Worm (Caenorhabditis elegans): ENCODE measurements around the gene C34B4.3.

The C34B4.3 gene

DNA sequence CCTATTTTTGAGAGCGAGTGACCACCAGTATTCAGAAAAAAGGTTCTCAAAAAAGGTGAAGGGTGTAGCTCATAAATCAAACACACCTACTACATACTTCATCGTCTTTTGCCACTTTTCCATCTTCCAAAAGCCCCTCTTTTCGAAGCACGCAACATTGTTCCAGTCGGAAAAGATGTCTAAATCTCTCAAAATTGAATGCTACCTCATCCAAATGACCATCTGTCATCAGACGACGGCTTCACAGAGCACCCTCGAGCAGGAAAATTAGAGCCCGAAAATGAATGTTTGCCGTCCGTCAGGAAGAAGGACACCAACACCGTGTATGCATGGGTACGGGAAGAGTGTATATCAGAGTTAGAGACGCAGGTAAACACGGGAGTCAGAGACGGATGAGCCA, 49.4 kb downstream of the C34B4.3 start:
- no peak for TF ChIP-seq dao-5 (tag; optimal IDR thresholded peaks at IDR 0.05)
- no peak for TF ChIP-seq him-1 (tag; optimal IDR thresholded peaks at IDR 0.05)
- TF ChIP-seq W03F9.2 (tag; optimal IDR thresholded peaks at IDR 0.05): no peak

DNA sequence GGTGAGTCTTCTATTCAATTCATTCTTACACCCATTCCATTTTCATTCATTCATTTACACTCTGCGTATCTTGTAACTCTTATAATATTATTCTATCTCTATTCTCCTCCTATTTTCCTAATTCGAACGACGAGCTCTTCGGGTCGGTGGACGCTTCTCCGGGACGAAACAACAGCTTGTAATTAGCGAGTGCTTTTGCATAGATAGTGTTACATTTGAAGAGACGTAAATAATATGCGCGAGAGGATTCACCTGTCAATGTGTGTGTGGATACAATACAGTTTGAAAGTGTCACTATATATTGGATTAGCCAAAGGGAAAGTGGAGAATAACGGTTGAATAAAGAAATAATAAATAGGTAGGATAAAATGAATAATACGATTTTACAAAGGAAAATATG, 50.3 kb downstream of the C34B4.3 start:
- TF ChIP-seq dao-5 (tag; optimal IDR thresholded peaks at IDR 0.05) (no peak), him-1 (tag; optimal IDR thresholded peaks at IDR 0.05) (no peak), W03F9.2 (tag; optimal IDR thresholded peaks at IDR 0.05) (no peak)

DNA sequence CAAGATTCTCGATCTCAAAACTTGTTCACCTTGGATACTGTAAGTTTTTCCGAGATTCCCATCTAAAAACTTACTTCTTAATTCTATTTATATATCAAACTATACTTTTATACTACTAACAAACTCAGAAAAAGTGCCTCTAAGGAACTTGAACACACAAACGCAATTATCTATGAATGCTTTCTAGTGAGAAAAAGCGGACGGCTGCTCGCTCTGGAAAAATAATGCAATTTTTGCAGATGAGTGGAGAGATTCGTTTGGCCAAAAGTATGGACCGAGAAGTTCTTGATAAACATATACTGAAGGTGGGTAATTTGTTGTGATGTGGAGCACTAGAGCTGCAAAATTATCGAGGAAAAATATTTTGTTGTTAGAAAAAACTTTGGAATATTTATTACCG, 50.9 kb downstream of the C34B4.3 start:
- no peak for TF ChIP-seq him-1 (tag; optimal IDR thresholded peaks at IDR 0.05)
- no peak for TF ChIP-seq W03F9.2 (tag; optimal IDR thresholded peaks at IDR 0.05)
- no peak for TF ChIP-seq dao-5 (tag; optimal IDR thresholded peaks at IDR 0.05)

DNA sequence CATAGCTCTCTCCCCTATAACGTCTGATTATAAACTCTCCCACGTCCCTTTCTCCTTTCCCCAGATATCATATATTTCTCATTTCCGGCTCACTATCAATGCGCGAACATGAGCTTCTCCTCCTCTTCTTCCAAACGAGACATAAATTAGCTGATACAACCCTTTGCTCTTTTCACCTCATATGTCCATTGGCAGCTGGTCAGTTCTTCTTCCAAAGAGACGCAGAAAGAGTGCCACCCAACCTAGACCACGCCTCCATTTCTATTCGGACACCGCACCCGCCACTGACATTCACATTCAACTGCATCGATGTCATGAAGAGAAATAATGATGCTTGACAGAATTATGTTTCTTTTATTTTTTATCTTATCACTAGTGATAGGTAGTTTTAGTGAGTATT, 52.2 kb downstream of the C34B4.3 start, which contains the start of gene fmi-1:
Gene fmi-1 (plus strand): TSS at position 301 of the 400 bp plus-strand sequence.
- TF ChIP-seq him-1 (tag; optimal IDR thresholded peaks at IDR 0.05) (no peak), dao-5 (tag; optimal IDR thresholded peaks at IDR 0.05) (no peak), W03F9.2 (tag; optimal IDR thresholded peaks at IDR 0.05) (no peak)

DNA sequence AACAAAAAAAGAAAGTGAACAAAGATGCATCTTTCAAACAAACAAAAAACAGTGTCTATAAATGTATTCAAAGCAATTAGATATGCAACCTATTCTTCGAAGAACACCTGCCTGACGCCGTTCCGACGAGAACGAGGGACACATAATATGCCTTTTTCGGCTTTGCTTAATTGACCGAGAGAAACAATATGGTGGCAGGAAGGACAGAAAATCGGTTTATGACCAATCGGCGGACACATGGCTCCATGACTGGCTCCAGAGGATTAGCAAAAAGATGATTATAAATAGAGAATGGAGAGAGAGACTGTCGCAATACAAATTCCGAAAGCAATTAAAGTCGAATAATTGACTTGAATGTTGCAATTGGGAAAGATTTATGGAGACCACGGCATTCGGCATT, 52.7 kb downstream of the C34B4.3 start:
- no peak for TF ChIP-seq dao-5 (tag; optimal IDR thresholded peaks at IDR 0.05)
- no peak for TF ChIP-seq W03F9.2 (tag; optimal IDR thresholded peaks at IDR 0.05)

Measured in whole organism, L4/young adult.